Worm (Caenorhabditis elegans) whole organism, mixed stage, embryonic: ENCODE measurements around the gene ttc-7.

Source experiments
- bed-3 ChIP-seq: fragments of 200-800 bp; sonication (Bioruptor generic); optimal IDR thresholded peaks from 3 replicates; lab custom pipeline; 2018; ENCODE audit warnings: mild to moderate bottlenecking, missing genetic modification characterization, moderate library complexity, missing compliant biosample characterization
- elt-3 ChIP-seq: fragments of 150-350 bp; optimal IDR thresholded peaks from 2 replicates; lab custom pipeline; 2014; ENCODE audit warnings: missing biosample characterization, missing genetic modification characterization
- ham-2 ChIP-seq: fragments of 200-800 bp; sonication (Bioruptor generic); optimal IDR thresholded peaks from 2 replicates; lab custom pipeline; 2018; ENCODE audit warnings: mild to moderate bottlenecking, missing genetic modification characterization, missing compliant biosample characterization
- hlh-1 ChIP-seq: fragments of 150-350 bp; optimal IDR thresholded peaks from 2 replicates; lab custom pipeline; 2014; ENCODE audit warnings: missing biosample characterization, missing genetic modification reagents, missing genetic modification characterization
- lsy-2 ChIP-seq: fragments of 150-350 bp; optimal IDR thresholded peaks from 2 replicates; lab custom pipeline; 2014; ENCODE audit warnings: missing biosample characterization, missing genetic modification characterization
- mab-5 ChIP-seq: fragments of 150-350 bp; optimal IDR thresholded peaks from 2 replicates; lab custom pipeline; 2014; ENCODE audit warnings: missing biosample characterization, missing genetic modification characterization
- mep-1 ChIP-seq: fragments of 150-350 bp; optimal IDR thresholded peaks from 2 replicates; lab custom pipeline; 2017; ENCODE audit warnings: missing biosample characterization, missing genetic modification reagents, missing genetic modification characterization, inconsistent platforms
- nhr-237 ChIP-seq: fragments of 150-350 bp; optimal IDR thresholded peaks from 2 replicates; lab custom pipeline; 2014; ENCODE audit warnings: missing biosample characterization, missing genetic modification characterization
- sptf-1 ChIP-seq: sonication (generic microtip); optimal IDR thresholded peaks from 2 replicates; lab custom pipeline; 2017; ENCODE audit warnings: mild to moderate bottlenecking, missing genetic modification characterization, moderate library complexity, missing compliant biosample characterization
- unc-39 ChIP-seq: fragments of 150-350 bp; optimal IDR thresholded peaks from 2 replicates; lab custom pipeline; 2014; ENCODE audit warnings: missing biosample characterization, missing genetic modification characterization
- unc-62 ChIP-seq: fragments of 150-350 bp; optimal IDR thresholded peaks from 2 replicates; lab custom pipeline; 2014; ENCODE audit warnings: missing biosample characterization, missing genetic modification reagents, missing genetic modification characterization
- ztf-11 ChIP-seq: fragments of 150-350 bp; optimal IDR thresholded peaks from 2 replicates; lab custom pipeline; 2014; ENCODE audit warnings: missing biosample characterization, missing genetic modification characterization

DNA sequence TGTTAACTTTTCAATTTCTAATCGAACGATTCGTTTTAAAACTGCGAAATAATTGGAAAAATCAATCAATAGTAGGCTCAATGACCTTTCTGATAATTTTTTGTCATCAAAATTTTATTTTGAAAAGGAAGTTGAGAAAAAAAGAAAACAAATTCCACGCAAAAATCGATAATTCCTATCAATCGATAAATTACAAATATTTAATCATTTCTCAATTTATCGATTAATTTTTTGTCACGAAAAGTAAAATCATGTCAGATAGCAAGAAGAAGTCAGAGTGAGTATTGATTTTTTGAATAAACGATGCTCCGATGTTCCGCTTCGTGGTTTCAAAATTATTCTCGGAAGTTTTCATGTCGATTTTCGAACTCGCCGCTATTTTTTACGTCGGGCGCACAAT is 33.6 kb downstream of the ttc-7 start, which contains the start of the genes B0524.5 and B0524.2:
- TF ChIP-seq mep-1 (tag; lab: Kevin White, UChicago) (no peak), unc-62 (GFP tag; lab: Kevin White, UChicago) (no peak), ham-2 (no peak), mab-5 (tag; lab: Kevin White, UChicago) (no peak), elt-3 (tag; lab: Kevin White, UChicago) (no peak), lsy-2 (no peak), ztf-11 (tag; lab: Kevin White, UChicago) (no peak), bed-3 (GFP tag; lab: Kevin White, UChicago) (no peak), nhr-237 (no peak), sptf-1 (no peak), hlh-1 (tag; lab: Kevin White, UChicago) (no peak), unc-39 (tag; lab: Kevin White, UChicago) (no peak)
